Worm (Caenorhabditis elegans) whole organism, mixed stage, embryonic: ENCODE results near the gene nspc-12.

ENCODE experiments used
- M03D4.4 ChIP-seq: sonication (generic microtip); optimal IDR thresholded peaks from 2 replicates; lab custom pipeline; 2017; ENCODE audit warnings: mild to moderate bottlenecking, missing genetic modification characterization, missing compliant biosample characterization
- ces-1 ChIP-seq: fragments of 150-350 bp; optimal IDR thresholded peaks from 2 replicates; lab custom pipeline; 2014; ENCODE audit warnings: missing biosample characterization, missing genetic modification reagents, missing genetic modification characterization
- ham-2 ChIP-seq: fragments of 200-800 bp; sonication (Bioruptor generic); optimal IDR thresholded peaks from 2 replicates; lab custom pipeline; 2018; ENCODE audit warnings: mild to moderate bottlenecking, missing genetic modification characterization, missing compliant biosample characterization
- nhr-28 ChIP-seq: fragments of 150-350 bp; optimal IDR thresholded peaks from 2 replicates; lab custom pipeline; 2014; ENCODE audit warnings: missing biosample characterization, missing genetic modification characterization
- sptf-1 ChIP-seq: sonication (generic microtip); optimal IDR thresholded peaks from 2 replicates; lab custom pipeline; 2017; ENCODE audit warnings: mild to moderate bottlenecking, missing genetic modification characterization, moderate library complexity, missing compliant biosample characterization
- tbx-8 ChIP-seq: fragments of 200-800 bp; sonication (Bioruptor generic); optimal IDR thresholded peaks from 2 replicates; lab custom pipeline; 2018; ENCODE audit warnings: mild to moderate bottlenecking, missing genetic modification characterization, moderate library complexity, missing compliant biosample characterization
- unc-62 ChIP-seq: fragments of 150-350 bp; optimal IDR thresholded peaks from 2 replicates; lab custom pipeline; 2014; ENCODE audit warnings: missing biosample characterization, missing genetic modification reagents, missing genetic modification characterization

ce11 chrX:12352872-12353271 lies 3.6 kb downstream of the nspc-12 start, which contains the start of gene F42F12.4:
- no peak for TF ChIP-seq nhr-28 (tag; lab: Kevin White, UChicago)
- TF ChIP-seq ces-1 (GFP tag; lab: Kevin White, UChicago) = no peak
- no peak for TF ChIP-seq tbx-8 (GFP tag; lab: Kevin White, UChicago)
- no peak for TF ChIP-seq sptf-1 (tag; lab: Kevin White, UChicago)
- no peak for TF ChIP-seq M03D4.4 (tag; lab: Kevin White, UChicago)
- TF ChIP-seq ham-2 (GFP tag; lab: Kevin White, UChicago) = no peak
- no peak for TF ChIP-seq unc-62 (GFP tag; lab: Kevin White, UChicago)
